Fruit fly (Drosophila melanogaster) whole organism, prepupa: ENCODE measurements around the gene CG14662.

Experiments used
- Blimp-1 ChIP-seq: fragments of 200-800 bp; sonication (Bioruptor generic); optimal IDR thresholded peaks from 3 replicates; lab custom pipeline; 2017; ENCODE audit warnings: missing biosample characterization, missing genetic modification characterization, mild to moderate bottlenecking, moderate library complexity, missing genetic modification reagents
- CG10631 ChIP-seq: fragments of 200-800 bp; sonication (Bioruptor generic); optimal IDR thresholded peaks from 2 replicates; lab custom pipeline; 2016; ENCODE audit warnings: missing biosample characterization, missing genetic modification characterization
- CG11294 ChIP-seq: fragments of 200-800 bp; sonication (Bioruptor generic); IDR thresholded peaks from 2 replicates; pipeline ENCODE4 v1.3.6; 2022; ENCODE audit warnings: missing biosample characterization, missing genetic modification characterization
- CG11762 ChIP-seq: fragments of 200-800 bp; sonication (Bioruptor generic); optimal IDR thresholded peaks from 3 replicates; lab custom pipeline; 2016; ENCODE audit warnings: missing biosample characterization, missing genetic modification characterization; ENCODE audit not compliant: insufficient read depth
- CG11902 ChIP-seq: fragments of 200-800 bp; sonication (Bioruptor generic); optimal IDR thresholded peaks from 3 replicates; lab custom pipeline; 2016; ENCODE audit warnings: missing biosample characterization, missing genetic modification characterization
- CG1621 ChIP-seq: fragments of 200-800 bp; sonication (Bioruptor generic); optimal IDR thresholded peaks from 3 replicates; lab custom pipeline; 2018; ENCODE audit warnings: missing biosample characterization, mild to moderate bottlenecking, missing genetic modification characterization
- CG31627 ChIP-seq: fragments of 200-800 bp; sonication (Bioruptor generic); optimal IDR thresholded peaks from 3 replicates; lab custom pipeline; 2016; ENCODE audit warnings: missing biosample characterization, missing genetic modification characterization
- CG32006 ChIP-seq: fragments of 200-800 bp; sonication (Bioruptor generic); optimal IDR thresholded peaks from 3 replicates; lab custom pipeline; 2017; ENCODE audit warnings: missing biosample characterization, mild to moderate bottlenecking, missing genetic modification characterization
- CG6163 ChIP-seq: fragments of 200-800 bp; sonication (Bioruptor generic); IDR thresholded peaks from 3 replicates; pipeline ENCODE4 v1.3.6; 2022; ENCODE audit warnings: missing biosample characterization, missing genetic modification characterization
- CG6276 ChIP-seq: fragments of 200-800 bp; sonication (Bioruptor generic); optimal IDR thresholded peaks from 2 replicates; lab custom pipeline; 2017; ENCODE audit warnings: missing biosample characterization, mild to moderate bottlenecking, missing genetic modification characterization
- CG6854 ChIP-seq: fragments of 200-800 bp; sonication (Bioruptor generic); optimal IDR thresholded peaks from 2 replicates; lab custom pipeline; 2017; ENCODE audit warnings: missing biosample characterization, mild to moderate bottlenecking, missing genetic modification characterization
- CG7368 ChIP-seq: fragments of 200-800 bp; sonication (Bioruptor generic); optimal IDR thresholded peaks from 3 replicates; lab custom pipeline; 2016; ENCODE audit warnings: missing biosample characterization, missing genetic modification characterization
- CG8319 ChIP-seq: fragments of 200-800 bp; sonication (Bioruptor generic); optimal IDR thresholded peaks from 3 replicates; lab custom pipeline; 2016; ENCODE audit warnings: missing biosample characterization, missing genetic modification characterization
- CG8632 ChIP-seq: fragments of 200-800 bp; sonication (Bioruptor generic); optimal IDR thresholded peaks from 3 replicates; lab custom pipeline; 2016; ENCODE audit warnings: missing biosample characterization, missing genetic modification characterization
- CG9139 ChIP-seq: fragments of 200-800 bp; sonication (Bioruptor generic); optimal IDR thresholded peaks from 3 replicates; lab custom pipeline; 2017; ENCODE audit warnings: missing biosample characterization, mild to moderate bottlenecking, missing genetic modification characterization
- Eip78C ChIP-seq: fragments of 200-800 bp; sonication (Bioruptor generic); peaks from one replicate; lab custom pipeline; 2016; ENCODE audit warnings: missing biosample characterization, missing genetic modification characterization
- Eip93F ChIP-seq: fragments of 200-800 bp; sonication (Bioruptor generic); optimal IDR thresholded peaks from 2 replicates; lab custom pipeline; 2016; ENCODE audit warnings: missing biosample characterization, mild to moderate bottlenecking, missing genetic modification characterization
- Ets21C ChIP-seq: fragments of 200-800 bp; sonication (Bioruptor generic); optimal IDR thresholded peaks from 3 replicates; lab custom pipeline; 2016; ENCODE audit warnings: missing biosample characterization, missing genetic modification characterization
- Ets96B ChIP-seq: fragments of 200-800 bp; optimal IDR thresholded peaks from 2 replicates; lab custom pipeline; 2019; ENCODE audit warnings: missing biosample characterization, mild to moderate bottlenecking, missing genetic modification characterization, moderate library complexity
- Hr4 ChIP-seq: fragments of 200-800 bp; sonication (Bioruptor generic); optimal IDR thresholded peaks from 3 replicates; lab custom pipeline; 2016; ENCODE audit warnings: missing biosample characterization, missing genetic modification characterization
- Met ChIP-seq: fragments of 200-800 bp; sonication (Bioruptor generic); optimal IDR thresholded peaks from 3 replicates; lab custom pipeline; 2016; ENCODE audit warnings: missing biosample characterization, missing genetic modification characterization
- OdsH ChIP-seq: fragments of 200-800 bp; sonication (Bioruptor generic); optimal IDR thresholded peaks from 3 replicates; lab custom pipeline; 2016; ENCODE audit warnings: missing biosample characterization, missing genetic modification characterization
- Smox ChIP-seq: fragments of 200-800 bp; sonication (Bioruptor generic); optimal IDR thresholded peaks from 3 replicates; lab custom pipeline; 2016; ENCODE audit warnings: missing biosample characterization, missing genetic modification characterization
- Sox14 ChIP-seq: fragments of 200-800 bp; sonication (Bioruptor generic); optimal IDR thresholded peaks from 3 replicates; lab custom pipeline; 2016; ENCODE audit warnings: missing biosample characterization, missing genetic modification characterization
- Sox15 ChIP-seq: fragments of 200-800 bp; sonication (Bioruptor generic); optimal IDR thresholded peaks from 3 replicates; lab custom pipeline; 2016; ENCODE audit warnings: missing biosample characterization, missing genetic modification characterization
- achi ChIP-seq: fragments of 200-800 bp; sonication (Bioruptor generic); optimal IDR thresholded peaks from 3 replicates; lab custom pipeline; 2016; ENCODE audit warnings: missing biosample characterization, missing genetic modification characterization
- acj6 ChIP-seq: fragments of 200-800 bp; sonication (Bioruptor generic); optimal IDR thresholded peaks from 3 replicates; lab custom pipeline; 2016; ENCODE audit warnings: missing biosample characterization, missing genetic modification characterization
- cyc ChIP-seq: fragments of 200-800 bp; sonication (Bioruptor generic); optimal IDR thresholded peaks from 3 replicates; lab custom pipeline; 2016; ENCODE audit warnings: missing biosample characterization, missing genetic modification characterization
- dac ChIP-seq: fragments of 200-800 bp; sonication (Bioruptor generic); optimal IDR thresholded peaks from 2 replicates; lab custom pipeline; 2017; ENCODE audit warnings: missing biosample characterization, mild to moderate bottlenecking, missing genetic modification characterization
- dsx ChIP-seq: fragments of 200-800 bp; optimal IDR thresholded peaks from 3 replicates; lab custom pipeline; 2019; ENCODE audit warnings: missing biosample characterization, mild to moderate bottlenecking, missing genetic modification characterization, moderate library complexity; ENCODE audit not compliant: poor library complexity, severe bottlenecking
- eg ChIP-seq: fragments of 200-800 bp; sonication (Bioruptor generic); IDR thresholded peaks from 3 replicates; pipeline ENCODE4 v1.3.6; 2022; ENCODE audit warnings: missing biosample characterization, missing genetic modification characterization
- fd59A ChIP-seq: fragments of 200-800 bp; sonication (Bioruptor generic); optimal IDR thresholded peaks from 2 replicates; lab custom pipeline; 2017; ENCODE audit warnings: missing biosample characterization, mild to moderate bottlenecking, missing genetic modification characterization, missing genetic modification reagents
- fkh ChIP-seq: fragments of 200-800 bp; sonication (Bioruptor generic); optimal IDR thresholded peaks from 3 replicates; lab custom pipeline; 2017; ENCODE audit warnings: missing biosample characterization, mild to moderate bottlenecking, missing genetic modification characterization, moderate library complexity
- net ChIP-seq: fragments of 200-800 bp; sonication (Bioruptor generic); optimal IDR thresholded peaks from 3 replicates; lab custom pipeline; 2016; ENCODE audit warnings: missing biosample characterization, missing genetic modification characterization
- pdm3 ChIP-seq: fragments of 200-800 bp; sonication (Bioruptor generic); optimal IDR thresholded peaks from 3 replicates; lab custom pipeline; 2016; ENCODE audit warnings: missing biosample characterization, missing genetic modification characterization
- salr ChIP-seq, 2 experiments: fragments of 200-800 bp; sonication (Bioruptor generic); optimal IDR thresholded peaks; 3 replicates each; lab custom pipeline; 2016 to 2018; ENCODE audit warnings: missing biosample characterization in 2 of 2, missing genetic modification characterization in 2 of 2, mild to moderate bottlenecking in 1 of 2
- svp ChIP-seq: fragments of 200-800 bp; sonication (Bioruptor generic); peaks from one replicate; lab custom pipeline; 2016; ENCODE audit warnings: missing biosample characterization, missing genetic modification characterization
- topi ChIP-seq: fragments of 200-800 bp; sonication (Bioruptor generic); optimal IDR thresholded peaks from 3 replicates; lab custom pipeline; 2016; ENCODE audit warnings: missing biosample characterization, missing genetic modification characterization

Gene CG14662

DNA sequence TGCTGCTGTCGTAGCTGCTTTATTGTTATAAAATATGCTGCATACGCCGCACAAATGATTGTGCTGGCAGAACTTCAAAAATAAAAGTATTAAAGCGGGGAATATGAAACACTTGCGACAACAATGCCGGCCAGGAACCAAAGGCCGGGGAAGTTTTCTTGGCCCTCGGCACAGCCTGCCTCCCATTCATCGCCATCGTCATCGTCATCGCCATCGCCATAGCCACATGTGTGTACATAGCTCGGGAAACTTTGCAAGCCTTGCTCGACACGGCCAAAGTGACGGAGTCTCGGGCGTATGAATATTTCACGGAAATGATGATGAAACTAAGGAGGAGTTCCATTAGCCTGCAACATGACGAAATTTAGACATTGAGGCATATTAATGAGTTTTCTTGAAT, 38.4 kb upstream of the CG14662 start:
- TF ChIP-seq CG10631 (GFP tag; lab: Kevin White, UChicago): no peak
- TF ChIP-seq CG9139 (GFP tag; lab: Kevin White, UChicago): no peak
- TF ChIP-seq Eip93F (GFP tag; lab: Kevin White, UChicago): no peak
- no peak for TF ChIP-seq svp (GFP tag; lab: Kevin White, UChicago)
- peak; percentile 22 for TF ChIP-seq fkh (GFP tag; lab: Kevin White, UChicago)
- no peak for TF ChIP-seq Sox15 (GFP tag; lab: Kevin White, UChicago)
- TF ChIP-seq CG1621: peak; percentile 18
- no peak for TF ChIP-seq Smox (GFP tag; lab: Kevin White, UChicago)
- TF ChIP-seq dsx (GFP tag; lab: Kevin White, UChicago): no peak
- no peak for TF ChIP-seq CG11762 (GFP tag; lab: Kevin White, UChicago)
- no peak for TF ChIP-seq Ets21C (GFP tag; lab: Kevin White, UChicago)
- peak; percentile 27 for TF ChIP-seq Eip78C (GFP tag; lab: Kevin White, UChicago)
- TF ChIP-seq OdsH (GFP tag; lab: Kevin White, UChicago): no peak
- no peak for TF ChIP-seq CG6276 (GFP tag; lab: Kevin White, UChicago)
- TF ChIP-seq dac (GFP tag; lab: Kevin White, UChicago): no peak
- TF ChIP-seq, all 60 proteins: peak for 3

DNA sequence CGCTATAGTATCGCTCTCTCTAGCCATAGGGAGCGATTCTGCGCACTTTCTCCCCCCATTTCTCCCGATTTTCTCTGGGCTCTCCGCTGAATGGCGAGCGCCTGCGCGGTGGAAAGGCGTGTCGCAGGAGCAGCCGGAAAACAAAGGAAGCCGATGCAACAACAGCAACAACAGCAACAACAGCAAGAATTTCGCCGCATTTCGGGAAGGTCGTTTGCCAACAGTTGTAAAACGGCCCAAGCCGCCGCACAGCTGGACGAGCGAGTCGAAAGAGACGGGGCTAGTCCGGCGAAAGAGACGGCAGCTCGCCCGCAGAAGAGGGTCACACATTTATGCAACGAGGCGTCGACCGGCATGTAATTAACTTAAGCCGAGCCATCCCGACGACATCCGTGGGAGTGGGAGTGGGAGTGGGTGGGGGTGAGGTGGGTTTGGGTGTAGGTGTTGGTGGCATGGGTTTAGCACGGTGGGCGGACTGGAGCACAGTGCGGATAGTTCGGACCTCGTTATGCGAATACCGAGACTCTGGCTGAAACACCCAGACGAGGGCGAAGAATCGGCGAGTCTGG, 37.5 kb upstream of the CG14662 start:
- TF ChIP-seq CG32006: peak; percentile 1
- TF ChIP-seq pdm3 (GFP tag; lab: Kevin White, UChicago): no peak
- peak; percentile 87 for TF ChIP-seq CG6854 (GFP tag; lab: Kevin White, UChicago)
- TF ChIP-seq CG6276 (GFP tag; lab: Kevin White, UChicago): no peak
- TF ChIP-seq CG7368 (GFP tag; lab: Kevin White, UChicago): peak; percentile 2
- no peak for TF ChIP-seq CG11294 (GFP tag; lab: Robert Waterston, UW)
- TF ChIP-seq Ets96B (tag; lab: Kevin White, UChicago): no peak
- TF ChIP-seq Sox15 (GFP tag; lab: Kevin White, UChicago): no peak
- TF ChIP-seq Blimp-1 (GFP tag; lab: Kevin White, UChicago): no peak
- no peak for TF ChIP-seq cyc (GFP tag; lab: Kevin White, UChicago)
- TF ChIP-seq svp (GFP tag; lab: Kevin White, UChicago): no peak
- TF ChIP-seq eg: no peak
- TF ChIP-seq Eip78C (GFP tag; lab: Kevin White, UChicago): peak; percentile 46
- no peak for TF ChIP-seq CG8319
- no peak for TF ChIP-seq topi (GFP tag; lab: Kevin White, UChicago)
- TF ChIP-seq, all 60 proteins: peak for 4

dm6 chr3R:5020915-5021412, 36.9 kb upstream of the CG14662 start:
- TF ChIP-seq achi (GFP tag; lab: Kevin White, UChicago) (no peak), CG11902 (GFP tag; lab: Kevin White, UChicago) (no peak), fd59A (GFP tag; lab: Kevin White, UChicago) (no peak), CG8319 (no peak), Eip78C (GFP tag; lab: Kevin White, UChicago) (peak; percentile 37), CG8632 (no peak), Hr4 (GFP tag; lab: Kevin White, UChicago) (no peak)
- TF ChIP-seq, all 60 proteins: peak for 1

DNA sequence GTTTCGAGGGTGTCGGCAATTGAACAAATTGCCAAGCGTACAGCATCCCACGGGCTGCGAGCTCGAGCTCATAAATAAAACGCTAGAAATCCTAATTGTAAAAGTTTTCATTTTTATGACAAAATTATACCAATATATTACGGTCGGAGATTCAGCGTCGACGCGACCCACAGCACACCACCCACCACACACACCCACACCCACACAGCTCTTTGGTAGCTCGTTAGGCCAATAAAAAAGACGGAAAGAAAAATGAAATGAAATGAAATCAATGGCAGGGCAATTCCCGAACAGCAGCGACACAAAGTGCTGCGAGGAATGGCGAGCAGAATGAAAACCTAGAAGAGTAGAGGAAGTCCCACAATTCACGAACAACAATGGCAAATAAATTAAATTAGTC, 36.3 kb upstream of the CG14662 start:
- no peak for TF ChIP-seq CG31627 (GFP tag; lab: Kevin White, UChicago)
- TF ChIP-seq CG11902 (GFP tag; lab: Kevin White, UChicago): no peak
- TF ChIP-seq Ets96B (tag; lab: Kevin White, UChicago): no peak

DNA sequence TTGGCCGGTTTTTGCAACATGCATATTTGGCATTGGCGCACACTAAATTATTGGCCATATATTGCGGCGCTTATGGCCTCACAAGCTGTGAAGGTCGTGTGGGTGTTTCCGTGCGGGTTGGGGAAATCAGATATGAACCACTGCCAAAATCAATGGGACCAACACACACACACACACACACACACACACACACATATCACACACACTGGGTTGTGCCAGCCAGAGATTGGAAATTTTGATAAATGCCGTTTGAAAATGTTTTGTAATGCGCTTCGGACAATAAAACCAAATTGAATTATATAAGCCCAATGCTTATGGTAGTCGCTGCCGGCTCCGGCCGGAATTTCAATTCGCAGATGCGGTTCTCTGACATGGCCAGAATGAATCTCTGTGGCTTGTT, 35.4 kb upstream of the CG14662 start:
- TF ChIP-seq net (GFP tag; lab: Kevin White, UChicago): no peak
- TF ChIP-seq dsx (GFP tag; lab: Kevin White, UChicago): no peak
- TF ChIP-seq Met (GFP tag; lab: Kevin White, UChicago): no peak
- TF ChIP-seq svp (GFP tag; lab: Kevin White, UChicago): no peak
- TF ChIP-seq salr (GFP tag; optimal IDR thresholded peaks at IDR 0.05; lab: Kevin White, UChicago): no peak
- TF ChIP-seq Sox14 (GFP tag; lab: Kevin White, UChicago): no peak
- TF ChIP-seq CG6163: no peak
- no peak for TF ChIP-seq Eip93F (GFP tag; lab: Kevin White, UChicago)
- TF ChIP-seq Ets96B (tag; lab: Kevin White, UChicago): no peak
- no peak for TF ChIP-seq acj6 (GFP tag; lab: Kevin White, UChicago)
- TF ChIP-seq CG11294 (GFP tag; lab: Robert Waterston, UW): no peak
